Fruit fly (Drosophila melanogaster) whole organism, embryonic: Measurements from ENCODE around the gene prd1.

Source experiments
- Antp ChIP-seq: fragments of 200-800 bp; sonication (Bioruptor generic); optimal IDR thresholded peaks from 3 replicates; lab custom pipeline; 2016; ENCODE audit warnings: missing biosample characterization, missing genetic modification characterization
- Blimp-1 ChIP-seq: fragments of 200-800 bp; sonication (Bioruptor generic); optimal IDR thresholded peaks from 3 replicates; lab custom pipeline; 2018; ENCODE audit warnings: missing biosample characterization, missing genetic modification characterization, mild to moderate bottlenecking, moderate library complexity, missing genetic modification reagents
- CG10366 ChIP-seq: fragments of 200-800 bp; sonication (Bioruptor generic); IDR thresholded peaks from 2 replicates; pipeline ENCODE4 v1.3.6; 2022; ENCODE audit warnings: missing biosample characterization, missing genetic modification characterization
- CG10543 ChIP-seq: fragments of 200-800 bp; sonication (Bioruptor generic); optimal IDR thresholded peaks from 3 replicates; lab custom pipeline; 2017; ENCODE audit warnings: missing biosample characterization, mild to moderate bottlenecking, missing genetic modification characterization, moderate library complexity
- CG10959 ChIP-seq: fragments of 200-800 bp; sonication (Bioruptor generic); IDR thresholded peaks from 2 replicates; pipeline ENCODE4 v1.3.6; 2022; ENCODE audit warnings: missing biosample characterization, missing genetic modification characterization
- CG11560 ChIP-seq: fragments of 200-800 bp; sonication (Bioruptor generic); IDR thresholded peaks from 3 replicates; pipeline ENCODE4 v1.3.6; 2022; ENCODE audit warnings: missing biosample characterization, missing genetic modification characterization
- CG11723 ChIP-seq: fragments of 200-800 bp; sonication (Bioruptor generic); optimal IDR thresholded peaks from 2 replicates; lab custom pipeline; 2017; ENCODE audit warnings: missing biosample characterization, mild to moderate bottlenecking, missing genetic modification characterization
- CG12299 ChIP-seq: fragments of 200-800 bp; sonication (Bioruptor generic); optimal IDR thresholded peaks from 2 replicates; lab custom pipeline; 2018; ENCODE audit warnings: missing biosample characterization, mild to moderate bottlenecking, missing genetic modification characterization
- CG13287 ChIP-seq: fragments of 200-800 bp; sonication (Bioruptor generic); IDR thresholded peaks from 2 replicates; pipeline ENCODE4 v1.3.6; 2022; ENCODE audit warnings: missing biosample characterization, missing genetic modification characterization; ENCODE audit not compliant: partially characterized antibody
- CG14014 ChIP-seq: fragments of 200-800 bp; sonication (Bioruptor generic); IDR thresholded peaks from 2 replicates; pipeline ENCODE4 v1.3.6; 2022; ENCODE audit warnings: missing biosample characterization, missing genetic modification characterization
- CG14667 ChIP-seq: fragments of 200-800 bp; sonication (Bioruptor generic); IDR thresholded peaks from 2 replicates; pipeline ENCODE4 v1.3.6; 2022; ENCODE audit warnings: missing biosample characterization, missing genetic modification characterization
- CG15011 ChIP-seq: fragments of 200-800 bp; sonication (Bioruptor generic); optimal IDR thresholded peaks from 3 replicates; lab custom pipeline; 2018; ENCODE audit warnings: missing biosample characterization, mild to moderate bottlenecking, missing genetic modification characterization
- CG17328 ChIP-seq: fragments of 200-800 bp; sonication (Bioruptor generic); IDR thresholded peaks from 2 replicates; pipeline ENCODE4 v1.3.6; 2022; ENCODE audit warnings: missing biosample characterization, missing genetic modification characterization
- CG17359 ChIP-seq: fragments of 200-800 bp; sonication (Bioruptor generic); optimal IDR thresholded peaks from 3 replicates; lab custom pipeline; 2018; ENCODE audit warnings: missing biosample characterization, mild to moderate bottlenecking, missing genetic modification characterization, moderate library complexity
- CG17912 ChIP-seq: fragments of 200-800 bp; sonication (Bioruptor generic); optimal IDR thresholded peaks from 2 replicates; lab custom pipeline; 2018; ENCODE audit warnings: missing biosample characterization, mild to moderate bottlenecking, missing genetic modification characterization
- CG2712 ChIP-seq: fragments of 200-800 bp; optimal IDR thresholded peaks from 3 replicates; lab custom pipeline; 2019; ENCODE audit warnings: missing biosample characterization, mild to moderate bottlenecking, missing genetic modification characterization, moderate library complexity
- CG31365 ChIP-seq: fragments of 200-800 bp; sonication (Bioruptor generic); optimal IDR thresholded peaks from 2 replicates; lab custom pipeline; 2018; ENCODE audit warnings: missing biosample characterization, mild to moderate bottlenecking, missing genetic modification characterization
- CG31441 ChIP-seq: fragments of 200-800 bp; sonication (Bioruptor generic); IDR thresholded peaks from 2 replicates; pipeline ENCODE4 v1.3.6; 2022; ENCODE audit warnings: missing biosample characterization, missing genetic modification characterization
- CG34422 ChIP-seq: fragments of 200-800 bp; sonication (Bioruptor generic); IDR thresholded peaks from 3 replicates; pipeline ENCODE4 v1.3.6; 2022; ENCODE audit warnings: missing biosample characterization, missing genetic modification characterization
- CG6683 ChIP-seq: fragments of 200-800 bp; sonication (Bioruptor generic); optimal IDR thresholded peaks from 2 replicates; lab custom pipeline; 2017; ENCODE audit warnings: missing biosample characterization, mild to moderate bottlenecking, missing genetic modification characterization, missing genetic modification reagents
- CG7271 ChIP-seq: fragments of 200-800 bp; sonication (Bioruptor generic); optimal IDR thresholded peaks from 2 replicates; lab custom pipeline; 2018; ENCODE audit warnings: missing biosample characterization, mild to moderate bottlenecking, missing genetic modification characterization, moderate library complexity
- CG8388 ChIP-seq: fragments of 200-800 bp; sonication (Bioruptor generic); optimal IDR thresholded peaks from 2 replicates; lab custom pipeline; 2019; ENCODE audit warnings: missing biosample characterization, mild to moderate bottlenecking, missing genetic modification characterization, moderate library complexity
- CG8478 ChIP-seq: fragments of >200 bp; optimal IDR thresholded peaks from 2 replicates; lab custom pipeline; 2018
- CG8924 ChIP-seq: fragments of 200-800 bp; optimal IDR thresholded peaks from 3 replicates; lab custom pipeline; 2019; ENCODE audit warnings: missing biosample characterization, mild to moderate bottlenecking, missing genetic modification characterization, moderate library complexity
- Chrac-16 ChIP-seq: fragments of 200-800 bp; sonication (Bioruptor generic); optimal IDR thresholded peaks from 3 replicates; lab custom pipeline; 2016; ENCODE audit warnings: missing biosample characterization, missing genetic modification characterization
- CrebB ChIP-seq: fragments of 200-800 bp; sonication (Bioruptor generic); optimal IDR thresholded peaks from 3 replicates; lab custom pipeline; 2018; ENCODE audit warnings: missing biosample characterization, mild to moderate bottlenecking, missing genetic modification characterization
- Dip2 ChIP-seq: fragments of 200-800 bp; sonication (Bioruptor generic); IDR thresholded peaks from 2 replicates; pipeline ENCODE4 v1.3.6; 2022; ENCODE audit warnings: missing biosample characterization, missing genetic modification characterization
- Dref ChIP-seq: fragments of 200-800 bp; sonication (Bioruptor generic); IDR thresholded peaks from 2 replicates; pipeline ENCODE4 v1.3.6; 2022; ENCODE audit warnings: missing biosample characterization, missing genetic modification characterization
- Ets97D ChIP-seq: fragments of 200-800 bp; sonication (Bioruptor generic); optimal IDR thresholded peaks from 3 replicates; lab custom pipeline; 2016; ENCODE audit warnings: missing biosample characterization, missing genetic modification characterization
- Gug ChIP-seq: fragments of 200-800 bp; sonication (Bioruptor generic); IDR thresholded peaks from 4 replicates; pipeline ENCODE4 v1.3.6; 2022; ENCODE audit warnings: missing biosample characterization, missing genetic modification characterization
- HLH54F ChIP-seq: fragments of 200-800 bp; sonication (Bioruptor generic); optimal IDR thresholded peaks from 3 replicates; lab custom pipeline; 2016; ENCODE audit warnings: missing biosample characterization, missing genetic modification characterization
- Hr39 ChIP-seq: fragments of >200 bp; optimal IDR thresholded peaks from 2 replicates; lab custom pipeline; 2017
- Pdp1 ChIP-seq, 2 experiments: fragments of 200-800 bp; sonication (Bioruptor generic); optimal IDR thresholded peaks; 3 replicates each; lab custom pipeline; 2016; ENCODE audit warnings: missing biosample characterization in 2 of 2, missing genetic modification characterization in 2 of 2, mild to moderate bottlenecking in 1 of 2, moderate library complexity in 1 of 2
- Six4 ChIP-seq: fragments of 200-800 bp; sonication (Bioruptor generic); optimal IDR thresholded peaks from 2 replicates; lab custom pipeline; 2016; ENCODE audit warnings: missing biosample characterization, missing genetic modification characterization
- cwo ChIP-seq: fragments of 200-800 bp; sonication (Bioruptor generic); optimal IDR thresholded peaks from 3 replicates; lab custom pipeline; 2017; ENCODE audit warnings: missing biosample characterization, missing genetic modification characterization, mild to moderate bottlenecking, moderate library complexity, missing genetic modification reagents
- dimm ChIP-seq: fragments of 200-800 bp; sonication (Bioruptor generic); IDR thresholded peaks from 2 replicates; pipeline ENCODE4 v1.3.6; 2022; ENCODE audit warnings: missing biosample characterization, missing genetic modification characterization
- dysf ChIP-seq: fragments of 200-800 bp; sonication (Bioruptor generic); IDR thresholded peaks from 3 replicates; pipeline ENCODE4 v1.3.6; 2022; ENCODE audit warnings: missing biosample characterization, missing genetic modification characterization
- hb ChIP-seq: fragments of 200-800 bp; sonication (Bioruptor generic); IDR thresholded peaks from 3 replicates; pipeline ENCODE4 v1.3.6; 2022; ENCODE audit warnings: missing biosample characterization, missing genetic modification characterization; ENCODE audit not compliant: partially characterized antibody
- kah ChIP-seq: fragments of 200-800 bp; sonication (Bioruptor generic); optimal IDR thresholded peaks from 2 replicates; lab custom pipeline; 2018; ENCODE audit warnings: missing biosample characterization, mild to moderate bottlenecking, missing genetic modification characterization
- ken ChIP-seq: fragments of 200-800 bp; sonication (Bioruptor generic); IDR thresholded peaks from 3 replicates; pipeline ENCODE4 v1.3.6; 2022; ENCODE audit warnings: missing biosample characterization, missing genetic modification characterization
- mirr ChIP-seq: fragments of 200-800 bp; sonication (Bioruptor generic); optimal IDR thresholded peaks from 3 replicates; lab custom pipeline; 2018; ENCODE audit warnings: missing biosample characterization, mild to moderate bottlenecking, missing genetic modification characterization
- nom ChIP-seq: fragments of 200-800 bp; sonication (Bioruptor generic); optimal IDR thresholded peaks from 2 replicates; lab custom pipeline; 2017; ENCODE audit warnings: missing biosample characterization, missing genetic modification characterization, mild to moderate bottlenecking, moderate library complexity, missing genetic modification reagents
- rib ChIP-seq: fragments of 200-800 bp; sonication (Bioruptor generic); IDR thresholded peaks from 2 replicates; pipeline ENCODE4 v1.3.6; 2022; ENCODE audit warnings: missing biosample characterization, missing genetic modification characterization
- schlank ChIP-seq: fragments of 200-800 bp; sonication (Bioruptor generic); optimal IDR thresholded peaks from 2 replicates; lab custom pipeline; 2018; ENCODE audit warnings: missing biosample characterization, mild to moderate bottlenecking, missing genetic modification characterization
- sim ChIP-seq: fragments of 200-800 bp; sonication (Bioruptor generic); IDR thresholded peaks from 2 replicates; pipeline ENCODE4 v1.3.6; 2022; ENCODE audit warnings: missing biosample characterization, missing genetic modification characterization
- stc ChIP-seq: fragments of 200-800 bp; sonication (Bioruptor generic); IDR thresholded peaks from 2 replicates; pipeline ENCODE4 v1.3.6; 2022; ENCODE audit warnings: missing biosample characterization, missing genetic modification characterization
- stwl ChIP-seq: fragments of 200-800 bp; sonication (Bioruptor generic); optimal IDR thresholded peaks from 3 replicates; lab custom pipeline; 2018; ENCODE audit warnings: missing biosample characterization, mild to moderate bottlenecking, missing genetic modification characterization, moderate library complexity
- sug ChIP-seq: fragments of 200-800 bp; optimal IDR thresholded peaks from 2 replicates; lab custom pipeline; 2019; ENCODE audit warnings: missing biosample characterization, mild to moderate bottlenecking, missing genetic modification characterization, moderate library complexity
- tio ChIP-seq: fragments of 200-800 bp; sonication (Bioruptor generic); optimal IDR thresholded peaks from 2 replicates; lab custom pipeline; 2017; ENCODE audit warnings: missing biosample characterization, missing genetic modification characterization, inconsistent platforms
- unc-4 ChIP-seq: fragments of 200-800 bp; sonication (Bioruptor generic); IDR thresholded peaks from 2 replicates; pipeline ENCODE4 v1.3.6; 2022; ENCODE audit warnings: missing biosample characterization, missing genetic modification characterization; ENCODE audit not compliant: partially characterized antibody
- wek ChIP-seq: fragments of 200-800 bp; sonication (Bioruptor generic); optimal IDR thresholded peaks from 3 replicates; lab custom pipeline; 2018; ENCODE audit warnings: missing biosample characterization, mild to moderate bottlenecking, missing genetic modification characterization, moderate library complexity
- wor ChIP-seq: fragments of 200-800 bp; sonication (Bioruptor generic); IDR thresholded peaks from 2 replicates; pipeline ENCODE4 v1.3.6; 2022; ENCODE audit warnings: missing biosample characterization, missing genetic modification characterization
- zfh2 ChIP-seq: fragments of 200-800 bp; sonication (Bioruptor generic); optimal IDR thresholded peaks from 2 replicates; lab custom pipeline; 2016; ENCODE audit warnings: missing biosample characterization, missing genetic modification characterization

prd1 gene

DNA sequence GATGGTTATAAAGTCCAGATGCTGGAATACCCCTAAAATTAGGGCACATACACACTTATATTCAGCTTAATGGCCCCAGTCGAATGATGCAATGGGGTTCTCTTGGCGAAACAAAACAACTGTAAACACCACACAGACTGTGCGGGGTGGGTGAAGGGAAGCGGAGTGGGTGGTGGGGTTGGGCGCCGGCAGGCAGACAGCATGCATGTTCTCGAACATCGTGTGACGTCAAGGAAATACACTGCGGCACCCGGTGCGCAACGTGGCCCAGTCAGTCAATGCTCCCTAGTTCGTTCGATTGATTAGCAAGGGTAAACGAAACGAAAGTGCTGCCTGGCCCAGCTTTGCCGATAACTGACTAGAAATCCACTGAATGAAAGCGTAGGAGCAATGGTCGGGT lies 24.3 kb downstream of the prd1 start (continued):
- TF ChIP-seq Dip2 (GFP tag; lab: Robert Waterston, UW) (no peak), rib (GFP tag; lab: Robert Waterston, UW) (no peak), CG15011 (GFP tag; lab: Kevin White, UChicago) (no peak), mirr (GFP tag; lab: Kevin White, UChicago) (peak; percentile 41), stc (no peak), CG10366 (GFP tag; lab: Robert Waterston, UW) (no peak), unc-4 (no peak), HLH54F (GFP tag; lab: Kevin White, UChicago) (no peak), CG8924 (tag; lab: Kevin White, UChicago) (no peak), hb (GFP tag; lab: Robert Waterston, UW) (no peak), wek (GFP tag; lab: Kevin White, UChicago) (peak; percentile 41), CG6683 (GFP tag; lab: Kevin White, UChicago) (no peak), Blimp-1 (GFP tag; lab: Kevin White, UChicago) (no peak), CG12299 (tag; lab: Kevin White, UChicago) (peak; percentile 16), stwl (tag; lab: Kevin White, UChicago) (no peak), CG10543 (GFP tag; lab: Kevin White, UChicago) (peak; percentile 86), nom (GFP tag; lab: Kevin White, UChicago) (peak; percentile 27), CG31365 (tag; lab: Kevin White, UChicago) (no peak), ken (no peak), CG31441 (no peak), cwo (GFP tag; lab: Kevin White, UChicago) (peak; percentile 11), kah (GFP tag; lab: Kevin White, UChicago) (peak; percentile 30), CrebB (tag; lab: Kevin White, UChicago) (no peak), Ets97D (GFP tag; lab: Kevin White, UChicago) (no peak), dimm (no peak), dysf (GFP tag; lab: Robert Waterston, UW) (no peak), CG13287 (GFP tag; lab: Robert Waterston, UW) (no peak), CG11723 (no peak), Six4 (GFP tag; lab: Kevin White, UChicago) (no peak), CG10959 (GFP tag; lab: Robert Waterston, UW) (no peak), CG14667 (GFP tag; lab: Robert Waterston, UW) (no peak), Hr39 (lab: Kevin White, UChicago) (no peak), zfh2 (GFP tag; lab: Kevin White, UChicago) (no peak), tio (GFP tag; lab: Kevin White, UChicago) (no peak), CG8388 (no peak), CG2712 (no peak), CG17328 (GFP tag; lab: Robert Waterston, UW) (no peak), schlank (tag; lab: Kevin White, UChicago) (no peak), sug (tag; lab: Kevin White, UChicago) (peak; percentile 43), CG17359 (tag; lab: Kevin White, UChicago) (peak; percentile 35), wor (GFP tag; lab: Robert Waterston, UW) (no peak), sim (no peak), Antp (GFP tag; lab: Kevin White, UChicago) (no peak), Chrac-16 (GFP tag; lab: Kevin White, UChicago) (no peak), CG17912 (GFP tag; lab: Kevin White, UChicago) (peak; percentile 31), CG8478 (lab: Kevin White, UChicago) (no peak), Pdp1 (GFP tag; optimal IDR thresholded peaks at IDR 0.05; lab: Kevin White, UChicago) (peak in 1 of 2 experiments; percentile 71), CG7271 (tag; lab: Kevin White, UChicago) (no peak), Gug (GFP tag; lab: Robert Waterston, UW) (no peak), CG11560 (no peak), CG34422 (GFP tag; lab: Robert Waterston, UW) (no peak), CG14014 (GFP tag; lab: Robert Waterston, UW) (no peak), Dref (GFP tag; lab: Robert Waterston, UW) (no peak)
